Worm (Caenorhabditis elegans) whole organism, L1 larva: Measurements from ENCODE around the gene F38B7.11.

Experiments
- C04F5.9 ChIP-seq: sonication (generic microtip); optimal IDR thresholded peaks from 2 replicates; lab custom pipeline; 2016; ENCODE audit warnings: missing genetic modification characterization, missing compliant biosample characterization
- C16A3.4 ChIP-seq: fragments of 150-350 bp; optimal IDR thresholded peaks from 2 replicates; lab custom pipeline; 2014; ENCODE audit warnings: missing biosample characterization, missing genetic modification characterization
- C34B4.2 ChIP-seq: sonication (generic microtip); optimal IDR thresholded peaks from 2 replicates; lab custom pipeline; 2017; ENCODE audit warnings: mild to moderate bottlenecking, missing genetic modification characterization, missing compliant biosample characterization
- aha-1 ChIP-seq: fragments of 150-350 bp; optimal IDR thresholded peaks from 2 replicates; lab custom pipeline; 2014; ENCODE audit warnings: missing biosample characterization, missing genetic modification characterization
- ama-1 ChIP-seq: fragments of 150-350 bp; optimal IDR thresholded peaks from 2 replicates; lab custom pipeline; 2014
- blmp-1 ChIP-seq: fragments of 150-350 bp; optimal IDR thresholded peaks from 2 replicates; lab custom pipeline; 2014; ENCODE audit warnings: missing biosample characterization, missing genetic modification characterization
- ceh-63 ChIP-seq: fragments of 200-800 bp; sonication (Bioruptor generic); optimal IDR thresholded peaks from 2 replicates; lab custom pipeline; 2018; ENCODE audit warnings: mild to moderate bottlenecking, missing genetic modification characterization, missing compliant biosample characterization
- ceh-8 ChIP-seq: fragments of 200-800 bp; sonication (Bioruptor generic); optimal IDR thresholded peaks from 2 replicates; lab custom pipeline; 2018; ENCODE audit warnings: mild to moderate bottlenecking, missing genetic modification characterization, moderate library complexity, missing compliant biosample characterization
- ces-1 ChIP-seq: fragments of 150-350 bp; optimal IDR thresholded peaks from 2 replicates; lab custom pipeline; 2014; ENCODE audit warnings: missing biosample characterization, missing genetic modification reagents, missing genetic modification characterization
- dpl-1 ChIP-seq, 3 experiments: fragments of 150-350 bp in 2 of 3; sonication (generic microtip) in 1 of 3; optimal IDR thresholded peaks; 2 replicates each; lab custom pipeline; 2014 to 2017; ENCODE audit warnings: missing biosample characterization in 3 of 3, missing genetic modification characterization in 3 of 3, missing genetic modification reagents in 3 of 3
- efl-1 ChIP-seq, 4 experiments: fragments of 150-350 bp; optimal IDR thresholded peaks in 3 of 4; peaks in 1 of 4; 1 replicate in 1 of 4; 2 replicates in 3 of 4; lab custom pipeline; 2014; ENCODE audit warnings: missing biosample characterization in 2 of 4, missing genetic modification characterization in 2 of 4, missing genetic modification reagents in 2 of 4
- efl-3 ChIP-seq: fragments of 200-800 bp; sonication (Bioruptor generic); optimal IDR thresholded peaks from 2 replicates; lab custom pipeline; 2018; ENCODE audit warnings: mild to moderate bottlenecking, missing genetic modification characterization, missing compliant biosample characterization
- elt-3 ChIP-seq, 6 experiments: fragments of 150-350 bp in 1 of 6; sonication (generic microtip); optimal IDR thresholded peaks; 2 replicates each; lab custom pipeline; 2017 to 2018; ENCODE audit warnings: missing biosample characterization in 6 of 6, missing genetic modification characterization in 6 of 6, inconsistent platforms in 1 of 6
- fkh-10 ChIP-seq: sonication (generic microtip); optimal IDR thresholded peaks from 2 replicates; lab custom pipeline; 2017; ENCODE audit warnings: missing biosample characterization, missing genetic modification reagents, missing genetic modification characterization
- fkh-4 ChIP-seq: sonication (generic microtip); optimal IDR thresholded peaks from 2 replicates; lab custom pipeline; 2016; ENCODE audit warnings: missing compliant biosample characterization, missing genetic modification characterization, borderline replicate concordance
- fkh-8 ChIP-seq: sonication (generic microtip); optimal IDR thresholded peaks from 2 replicates; lab custom pipeline; 2016; ENCODE audit warnings: mild to moderate bottlenecking, missing genetic modification characterization, missing compliant biosample characterization
- grh-1 ChIP-seq: fragments of 200-800 bp; sonication (Bioruptor generic); IDR thresholded peaks from 2 replicates; pipeline ENCODE4 v1.3.6; 2022; ENCODE audit warnings: missing genetic modification reagents, missing genetic modification characterization, missing compliant biosample characterization
- irx-1 ChIP-seq: sonication (generic microtip); optimal IDR thresholded peaks from 2 replicates; lab custom pipeline; 2016; ENCODE audit warnings: missing genetic modification characterization, missing compliant biosample characterization
- lin-13 ChIP-seq: fragments of 150-350 bp; optimal IDR thresholded peaks from 2 replicates; lab custom pipeline; 2014; ENCODE audit warnings: missing biosample characterization, missing genetic modification reagents, missing genetic modification characterization
- lin-15B ChIP-seq: fragments of 150-350 bp; sonication (generic microtip); optimal IDR thresholded peaks from 3 replicates; lab custom pipeline; 2014; ENCODE audit warnings: missing biosample characterization, missing genetic modification characterization
- lin-35 ChIP-seq, 2 experiments: fragments of 150-350 bp; optimal IDR thresholded peaks; 2 replicates each; lab custom pipeline; 2014; ENCODE audit warnings: missing biosample characterization in 2 of 2, missing genetic modification characterization in 2 of 2, missing genetic modification reagents in 2 of 2
- lin-39 ChIP-seq: fragments of 150-350 bp; optimal IDR thresholded peaks from 2 replicates; lab custom pipeline; 2014; ENCODE audit warnings: missing biosample characterization, missing genetic modification reagents, missing genetic modification characterization
- lir-3 ChIP-seq: sonication (generic microtip); optimal IDR thresholded peaks from 2 replicates; lab custom pipeline; 2016; ENCODE audit warnings: mild to moderate bottlenecking, missing genetic modification characterization, moderate library complexity, missing compliant biosample characterization; ENCODE audit not compliant: poor library complexity
- lsy-2 ChIP-seq, 2 experiments: fragments of 150-350 bp; optimal IDR thresholded peaks; 2 replicates each; lab custom pipeline; 2014; ENCODE audit warnings: missing biosample characterization in 2 of 2, missing genetic modification characterization in 2 of 2
- mab-9 ChIP-seq: fragments of 200-800 bp; sonication (Bioruptor generic); IDR thresholded peaks from 2 replicates; pipeline ENCODE4 v1.3.6; 2022; ENCODE audit warnings: missing genetic modification reagents, missing genetic modification characterization, missing compliant biosample characterization
- mep-1 ChIP-seq: fragments of 150-350 bp; optimal IDR thresholded peaks from 2 replicates; lab custom pipeline; 2014; ENCODE audit warnings: missing biosample characterization, missing genetic modification characterization
- nhr-11 ChIP-seq: fragments of 150-350 bp; optimal IDR thresholded peaks from 2 replicates; lab custom pipeline; 2014; ENCODE audit warnings: missing biosample characterization, missing genetic modification characterization
- nhr-12 ChIP-seq: sonication (generic microtip); optimal IDR thresholded peaks from 2 replicates; lab custom pipeline; 2017; ENCODE audit warnings: missing biosample characterization, missing genetic modification characterization
- nhr-28 ChIP-seq: fragments of 150-350 bp; optimal IDR thresholded peaks from 2 replicates; lab custom pipeline; 2014; ENCODE audit warnings: missing biosample characterization, missing genetic modification characterization
- nhr-71 ChIP-seq: sonication (generic microtip); optimal IDR thresholded peaks from 2 replicates; lab custom pipeline; 2016; ENCODE audit warnings: mild to moderate bottlenecking, missing genetic modification characterization, moderate library complexity, missing compliant biosample characterization
- nhr-85 ChIP-seq: sonication (generic microtip); peaks from one replicate; lab custom pipeline; 2016; ENCODE audit warnings: missing genetic modification characterization, inconsistent platforms, missing compliant biosample characterization
- pag-3 ChIP-seq: sonication (generic microtip); optimal IDR thresholded peaks from 2 replicates; lab custom pipeline; 2017; ENCODE audit warnings: missing genetic modification characterization, mild to moderate bottlenecking, missing compliant biosample characterization, antibody characterized with exemption, borderline replicate concordance; ENCODE audit not compliant: insufficient read depth
- skn-1 ChIP-seq: fragments of 150-350 bp; optimal IDR thresholded peaks from 2 replicates; lab custom pipeline; 2014; ENCODE audit warnings: missing biosample characterization, missing genetic modification characterization
- snpc-4 ChIP-seq: fragments of 150-350 bp; optimal IDR thresholded peaks from 2 replicates; lab custom pipeline; 2014; ENCODE audit warnings: missing biosample characterization, missing genetic modification characterization
- snu-23 ChIP-seq: sonication (generic microtip); optimal IDR thresholded peaks from 2 replicates; lab custom pipeline; 2016; ENCODE audit warnings: missing genetic modification characterization, missing compliant biosample characterization
- tbx-2 ChIP-seq: sonication (generic microtip); optimal IDR thresholded peaks from 2 replicates; lab custom pipeline; 2016; ENCODE audit warnings: missing genetic modification characterization, missing compliant biosample characterization
- unc-30 ChIP-seq: sonication (generic microtip); optimal IDR thresholded peaks from 2 replicates; lab custom pipeline; 2017; ENCODE audit warnings: missing biosample characterization, missing genetic modification characterization
- unc-62 ChIP-seq: fragments of 150-350 bp; optimal IDR thresholded peaks from 2 replicates; lab custom pipeline; 2014; ENCODE audit warnings: missing biosample characterization, missing genetic modification reagents, missing genetic modification characterization
- unc-86 ChIP-seq: sonication (generic microtip); optimal IDR thresholded peaks from 2 replicates; lab custom pipeline; 2016; ENCODE audit warnings: missing genetic modification characterization, missing compliant biosample characterization
- unc-98 ChIP-seq: fragments of 200-800 bp; sonication (Bioruptor generic); IDR thresholded peaks from 2 replicates; pipeline ENCODE4 v1.3.6; 2022; ENCODE audit warnings: missing genetic modification characterization, missing compliant biosample characterization
- vab-15 ChIP-seq: sonication (generic microtip); optimal IDR thresholded peaks from 2 replicates; lab custom pipeline; 2017; ENCODE audit warnings: missing genotype, mild to moderate bottlenecking, missing genetic modification characterization, missing compliant biosample characterization
- zip-4 ChIP-seq: fragments of 200-800 bp; sonication (Bioruptor generic); optimal IDR thresholded peaks from 2 replicates; lab custom pipeline; 2018; ENCODE audit warnings: mild to moderate bottlenecking, missing genetic modification characterization, moderate library complexity, missing compliant biosample characterization
- ztf-11 ChIP-seq, 2 experiments: sonication (generic microtip); optimal IDR thresholded peaks; 2 replicates each; lab custom pipeline; 2016 to 2017; ENCODE audit warnings: missing genetic modification characterization in 2 of 2, missing biosample characterization in 1 of 2, missing compliant biosample characterization in 1 of 2
- ztf-4 ChIP-seq: fragments of 150-350 bp; optimal IDR thresholded peaks from 2 replicates; lab custom pipeline; 2014; ENCODE audit warnings: missing biosample characterization, missing genetic modification characterization

The F38B7.11 gene

ce11 chrV:11521448-11521847 is 25.4 kb upstream of the F38B7.11 start, which contains the start of gene pafo-1 (continued):
- TF ChIP-seq pag-3 (tag; lab: Kevin White, UChicago) (peak; percentile 13), efl-3 (GFP tag; lab: Kevin White, UChicago) (peak; percentile 47), grh-1 (peak; percentile 93), irx-1 (peak; percentile 85), nhr-71 (tag; lab: Kevin White, UChicago) (peak; percentile 95), ama-1 (lab: Kevin White, UChicago) (peak; percentile 13), lin-13 (GFP tag; lab: Kevin White, UChicago) (peak; percentile 87), lin-39 (peak; percentile 91), zip-4 (GFP tag; lab: Kevin White, UChicago) (peak; percentile 80), C34B4.2 (tag; lab: Kevin White, UChicago) (peak; percentile 5), nhr-11 (peak; percentile 81), mab-9 (GFP tag; lab: Robert Waterston, UW) (peak; percentile 67), aha-1 (tag; lab: Kevin White, UChicago) (peak; percentile 56), unc-30 (tag; lab: Kevin White, UChicago) (no peak), lin-35 (GFP tag; optimal IDR thresholded peaks at IDR 0.05; lab: Kevin White, UChicago) (peak; percentile 99), ztf-4 (peak; percentile 49), fkh-10 (GFP tag; lab: Kevin White, UChicago) (peak; percentile 71), lin-15B (peak; percentile 79), nhr-28 (tag; lab: Kevin White, UChicago) (no peak), unc-62 (no peak), unc-86 (tag; lab: Kevin White, UChicago) (peak; percentile 89), snu-23 (GFP tag; lab: Kevin White, UChicago) (peak; percentile 92), vab-15 (tag; lab: Kevin White, UChicago) (no peak), dpl-1 (GFP tag; optimal IDR thresholded peaks at IDR 0.05; lab: Kevin White, UChicago) (peak; percentile 99), fkh-8 (tag; lab: Kevin White, UChicago) (peak; percentile 79), C04F5.9 (tag; lab: Kevin White, UChicago) (peak; percentile 58), blmp-1 (tag; lab: Kevin White, UChicago) (peak; percentile 84), tbx-2 (peak; percentile 92), nhr-12 (tag; lab: Kevin White, UChicago) (no peak), nhr-85 (tag; lab: Kevin White, UChicago) (peak; percentile 97), snpc-4 (tag; lab: Kevin White, UChicago) (peak; percentile 83), ceh-63 (GFP tag; lab: Kevin White, UChicago) (no peak), elt-3 (tag; optimal IDR thresholded peaks at IDR 0.05; lab: Kevin White, UChicago) (peak in 2 of 6 experiments; percentile 79 to 80), unc-98 (GFP tag; lab: Robert Waterston, UW) (no peak), fkh-4 (peak; percentile 28), lir-3 (peak; percentile 68), mep-1 (tag; lab: Kevin White, UChicago) (peak; percentile 95), C16A3.4 (tag; lab: Kevin White, UChicago) (peak; percentile 82), efl-1 (optimal IDR thresholded peaks at IDR 0.05; lab: Kevin White, UChicago) (peak; percentile 98 to 99), efl-1 (GFP tag; optimal IDR thresholded peaks at IDR 0.05 in 1 of 2; lab: Kevin White, UChicago) (peak; percentile 99 to 100), ces-1 (GFP tag; lab: Kevin White, UChicago) (no peak), ceh-8 (GFP tag; lab: Kevin White, UChicago) (peak; percentile 92), lsy-2 (tag; optimal IDR thresholded peaks at IDR 0.05; lab: Kevin White, UChicago) (peak; percentile 91 to 92), ztf-11 (tag; optimal IDR thresholded peaks at IDR 0.05; lab: Kevin White, UChicago) (peak in 1 of 2 experiments; percentile 79), skn-1 (tag; lab: Kevin White, UChicago) (peak; percentile 92)
